Fruit fly (Drosophila melanogaster) whole organism: ENCODE results near the gene osa.

Experiments
- CG8478 ChIP-seq: fragments of >200 bp; optimal IDR thresholded peaks from 2 replicates; lab custom pipeline; 2018; ENCODE audit warnings: inconsistent platforms
- Dll ChIP-seq: fragments of >200 bp; optimal IDR thresholded peaks from 2 replicates; lab custom pipeline; 2017
- EcR ChIP-seq, 2 experiments: fragments of >200 bp; optimal IDR thresholded peaks; 2 replicates each; lab custom pipeline; 2017; ENCODE audit warnings: missing biosample characterization in 2 of 2, missing genetic modification characterization in 2 of 2, missing genetic modification reagents in 2 of 2
- pan ChIP-seq: fragments of >200 bp; optimal IDR thresholded peaks from 2 replicates; lab custom pipeline; 2017
- psq ChIP-seq: fragments of >200 bp; optimal IDR thresholded peaks from 2 replicates; lab custom pipeline; 2017
- usp ChIP-seq: fragments of >200 bp; optimal IDR thresholded peaks from 2 replicates; lab custom pipeline; 2017; ENCODE audit warnings: missing biosample characterization, missing genetic modification characterization, mixed read lengths

DNA sequence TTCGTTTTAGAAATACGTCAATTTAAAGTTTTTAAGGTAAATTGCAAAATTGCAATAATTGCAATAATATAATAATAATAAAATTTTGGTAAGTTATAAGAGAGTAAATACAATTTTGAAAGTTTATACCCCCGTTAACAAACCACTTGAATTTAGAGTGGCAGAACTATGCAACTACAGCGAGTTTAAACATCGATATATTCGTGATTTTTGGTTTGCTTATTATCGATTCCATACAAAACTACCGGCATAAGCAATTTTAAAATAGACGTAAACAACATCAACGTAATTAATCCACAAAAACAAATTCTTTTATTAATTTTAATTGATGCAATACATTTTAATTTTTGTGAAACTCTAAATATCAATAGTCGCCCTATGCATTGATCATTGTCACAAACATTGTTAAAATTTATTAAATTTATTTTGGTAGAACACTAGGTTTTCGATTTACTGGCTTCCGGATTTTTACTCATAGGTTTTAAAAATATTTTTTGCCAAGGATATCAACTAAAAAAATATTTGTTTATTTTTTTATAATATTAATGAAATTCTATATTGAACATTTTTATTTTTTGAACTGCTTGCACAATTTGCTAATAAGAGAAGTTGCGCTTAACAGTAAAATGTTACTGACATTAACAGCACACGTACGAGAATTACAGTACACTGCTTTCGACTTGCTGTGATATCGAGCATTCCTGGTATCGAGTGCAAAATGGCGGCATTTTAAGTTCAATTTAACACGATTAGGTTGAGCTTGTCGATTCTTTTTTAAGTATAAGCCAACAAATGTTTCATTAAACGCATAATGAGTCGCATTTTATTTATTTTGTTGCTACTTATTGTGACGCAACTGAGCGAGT is 843 bp upstream of the osa start, which contains the start of gene Pxt:
- no peak for TF ChIP-seq psq (lab: Kevin White, UChicago)
- no peak for TF ChIP-seq EcR (GFP tag; optimal IDR thresholded peaks at IDR 0.05; lab: Kevin White, UChicago)
- TF ChIP-seq CG8478 (lab: Kevin White, UChicago), result no peak
- no peak for TF ChIP-seq Dll (lab: Kevin White, UChicago)
- no peak for TF ChIP-seq usp (GFP tag; lab: Kevin White, UChicago)
- TF ChIP-seq pan (lab: Kevin White, UChicago), result no peak
